Worm (Caenorhabditis elegans): ENCODE measurements around the gene sdf-9.

- TF ChIP-seq ceh-39 (tag; optimal IDR thresholded peaks at IDR 0.05) (no peak), unc-62 (GFP tag; optimal IDR thresholded peaks at IDR 0.05) (no peak), ces-1 (GFP tag; optimal IDR thresholded peaks at IDR 0.05) (no peak), lsy-2 (tag; optimal IDR thresholded peaks at IDR 0.05) (no peak), elt-3 (tag; optimal IDR thresholded peaks at IDR 0.05) (no peak), nhr-76 (tag; optimal IDR thresholded peaks at IDR 0.05) (no peak), nhr-12 (tag; optimal IDR thresholded peaks at IDR 0.05) (no peak), lin-13 (tag; optimal IDR thresholded peaks at IDR 0.05) (no peak), nhr-28 (tag; optimal IDR thresholded peaks at IDR 0.05) (no peak), unc-39 (tag; optimal IDR thresholded peaks at IDR 0.05) (no peak), unc-120 (tag; optimal IDR thresholded peaks at IDR 0.05; ENCODE audit: poor library complexity, severe bottlenecking) (no peak), lin-32 (GFP tag; optimal IDR thresholded peaks at IDR 0.05) (no peak), elt-1 (tag; optimal IDR thresholded peaks at IDR 0.05; ENCODE audit: borderline replicate concordance, insufficient read depth) (no peak)
Observed at ce11 chrV:20753838-20754503, 44.0 kb upstream of the sdf-9 start.

Measured in whole organism, mixed stage, embryonic.